Worm (Caenorhabditis elegans) whole organism, L4 larva: Measurements from ENCODE around the gene hda-1.

Source experiments
- D1046.2 ChIP-seq: fragments of 200-800 bp; sonication (Bioruptor generic); IDR thresholded peaks from 2 replicates; pipeline ENCODE4 v1.3.6; 2022; ENCODE audit warnings: missing genetic modification characterization, missing compliant biosample characterization
- F10B5.3 ChIP-seq: sonication (generic microtip); optimal IDR thresholded peaks from 2 replicates; lab custom pipeline; 2016; ENCODE audit warnings: mild to moderate bottlenecking, missing genetic modification characterization, missing compliant biosample characterization
- T26A8.4 ChIP-seq: fragments of 200-800 bp; sonication (Bioruptor generic); IDR thresholded peaks from 2 replicates; pipeline ENCODE4 v1.3.6; 2022; ENCODE audit warnings: missing genetic modification characterization, missing compliant biosample characterization
- Y48G9A.11 ChIP-seq: fragments of 200-800 bp; sonication (Bioruptor generic); IDR thresholded peaks from 2 replicates; pipeline ENCODE4 v1.3.6; 2022; ENCODE audit warnings: missing genetic modification reagents, missing genetic modification characterization, missing compliant biosample characterization
- aha-1 ChIP-seq: fragments of 150-350 bp; peaks from one replicate; lab custom pipeline; 2014; ENCODE audit warnings: missing biosample characterization, missing genetic modification characterization
- ama-1 ChIP-seq: fragments of 150-350 bp; optimal IDR thresholded peaks from 2 replicates; lab custom pipeline; 2014; ENCODE audit warnings: inconsistent platforms, mixed read lengths
- ceh-28 ChIP-seq: fragments of 150-350 bp; optimal IDR thresholded peaks from 2 replicates; lab custom pipeline; 2014; ENCODE audit warnings: missing biosample characterization, missing genetic modification reagents, missing genetic modification characterization
- ceh-32 ChIP-seq: sonication (generic microtip); optimal IDR thresholded peaks from 2 replicates; lab custom pipeline; 2016; ENCODE audit warnings: mild to moderate bottlenecking, missing genetic modification characterization, missing compliant biosample characterization; ENCODE audit not compliant: poor library complexity
- ceh-44 ChIP-seq: fragments of 200-800 bp; sonication (Bioruptor generic); IDR thresholded peaks from 2 replicates; pipeline ENCODE4 v1.3.6; 2022; ENCODE audit warnings: missing genetic modification reagents, missing genetic modification characterization, missing compliant biosample characterization
- ceh-62 ChIP-seq: sonication (generic microtip); optimal IDR thresholded peaks from 2 replicates; lab custom pipeline; 2017; ENCODE audit warnings: missing biosample characterization, missing genetic modification characterization
- ceh-82 ChIP-seq: sonication (generic microtip); optimal IDR thresholded peaks from 2 replicates; lab custom pipeline; 2017; ENCODE audit warnings: missing biosample characterization, missing genetic modification characterization
- cey-2 ChIP-seq: sonication (generic microtip); optimal IDR thresholded peaks from 3 replicates; lab custom pipeline; 2017; ENCODE audit warnings: missing genetic modification characterization, mild to moderate bottlenecking, missing compliant biosample characterization, antibody characterized with exemption, borderline replicate concordance; ENCODE audit not compliant: insufficient read depth
- ctbp-1 ChIP-seq: fragments of 200-800 bp; sonication (Bioruptor generic); IDR thresholded peaks from 2 replicates; pipeline ENCODE4 v1.3.6; 2022; ENCODE audit warnings: missing genetic modification reagents, missing genetic modification characterization, missing compliant biosample characterization
- daf-12 ChIP-seq: fragments of 150-350 bp; optimal IDR thresholded peaks from 2 replicates; lab custom pipeline; 2014; ENCODE audit warnings: missing biosample characterization, missing genetic modification reagents, missing genetic modification characterization
- dmd-9 ChIP-seq: fragments of 200-800 bp; sonication (Bioruptor generic); IDR thresholded peaks from 2 replicates; pipeline ENCODE4 v1.3.6; 2022; ENCODE audit warnings: missing genetic modification reagents, missing genetic modification characterization, missing compliant biosample characterization
- fkh-10 ChIP-seq: fragments of 150-350 bp; optimal IDR thresholded peaks from 2 replicates; lab custom pipeline; 2014; ENCODE audit warnings: missing biosample characterization, missing genetic modification reagents, missing genetic modification characterization
- hlh-11 ChIP-seq: fragments of 200-800 bp; sonication (Bioruptor generic); optimal IDR thresholded peaks from 2 replicates; lab custom pipeline; 2018; ENCODE audit warnings: mild to moderate bottlenecking, missing genetic modification characterization, missing compliant biosample characterization
- lin-29 ChIP-seq: fragments of 200-800 bp; sonication (Bioruptor generic); IDR thresholded peaks from 2 replicates; pipeline ENCODE4 v1.3.6; 2022; ENCODE audit warnings: missing genetic modification reagents, missing genetic modification characterization, missing compliant biosample characterization
- lir-3 ChIP-seq: sonication (generic microtip); optimal IDR thresholded peaks from 2 replicates; lab custom pipeline; 2016; ENCODE audit warnings: mild to moderate bottlenecking, missing genetic modification characterization, missing compliant biosample characterization
- lsy-2 ChIP-seq, 2 experiments: fragments of 150-350 bp in 1 of 2; sonication (generic microtip) in 1 of 2; optimal IDR thresholded peaks; 2 replicates each; lab custom pipeline; 2014 to 2017; ENCODE audit warnings: missing biosample characterization in 2 of 2, missing genetic modification characterization in 2 of 2
- madf-5 ChIP-seq, 2 experiments: fragments of 200-800 bp; sonication (Bioruptor generic); IDR thresholded peaks; 2 replicates each; pipeline ENCODE4 v1.3.6; 2022; ENCODE audit warnings: missing compliant biosample characterization in 2 of 2, missing genetic modification characterization in 2 of 2
- mep-1 ChIP-seq: fragments of 150-350 bp; sonication (generic microtip); optimal IDR thresholded peaks from 3 replicates; lab custom pipeline; 2014; ENCODE audit warnings: missing biosample characterization, missing genetic modification characterization
- mes-2 ChIP-seq: sonication (generic microtip); optimal IDR thresholded peaks from 2 replicates; lab custom pipeline; 2016; ENCODE audit warnings: missing genotype, mild to moderate bottlenecking, missing genetic modification characterization, missing compliant biosample characterization; ENCODE audit not compliant: poor library complexity, severe bottlenecking
- nhr-11 ChIP-seq: fragments of 150-350 bp; optimal IDR thresholded peaks from 2 replicates; lab custom pipeline; 2014; ENCODE audit warnings: missing biosample characterization, missing genetic modification characterization
- nhr-25 ChIP-seq: sonication (generic microtip); optimal IDR thresholded peaks from 2 replicates; lab custom pipeline; 2017; ENCODE audit warnings: missing genetic modification characterization, mild to moderate bottlenecking, missing compliant biosample characterization, antibody characterized with exemption, moderate library complexity, borderline replicate concordance; ENCODE audit not compliant: insufficient read depth
- nhr-28 ChIP-seq: fragments of 150-350 bp; optimal IDR thresholded peaks from 2 replicates; lab custom pipeline; 2014; ENCODE audit warnings: missing biosample characterization, missing genetic modification characterization
- nhr-48 ChIP-seq: sonication (generic microtip); optimal IDR thresholded peaks from 2 replicates; lab custom pipeline; 2016; ENCODE audit warnings: mild to moderate bottlenecking, missing genetic modification characterization, missing compliant biosample characterization
- nhr-6 ChIP-seq: fragments of 150-350 bp; optimal IDR thresholded peaks from 2 replicates; lab custom pipeline; 2014; ENCODE audit warnings: missing biosample characterization, missing genetic modification characterization
- sdz-12 ChIP-seq: fragments of 200-800 bp; sonication (Bioruptor generic); optimal IDR thresholded peaks from 2 replicates; lab custom pipeline; 2018; ENCODE audit warnings: mild to moderate bottlenecking, missing genetic modification characterization, missing compliant biosample characterization
- spr-1 ChIP-seq: sonication (generic microtip); optimal IDR thresholded peaks from 2 replicates; lab custom pipeline; 2016; ENCODE audit warnings: mild to moderate bottlenecking, missing genetic modification characterization, missing compliant biosample characterization
- unc-39 ChIP-seq: sonication (generic microtip); optimal IDR thresholded peaks from 2 replicates; lab custom pipeline; 2017; ENCODE audit warnings: missing biosample characterization, missing genetic modification characterization
- unc-62 ChIP-seq, 3 experiments: fragments of 150-350 bp in 1 of 3; sonication (generic microtip); optimal IDR thresholded peaks in 2 of 3; peaks in 1 of 3; 1 replicate in 1 of 3; 2 replicates in 2 of 3; lab custom pipeline; 2014 to 2017; ENCODE audit warnings: missing biosample characterization in 3 of 3, missing genetic modification characterization in 3 of 3, missing genetic modification reagents in 3 of 3, missing genotype in 1 of 3
- zip-2 ChIP-seq: fragments of 150-350 bp; optimal IDR thresholded peaks from 2 replicates; lab custom pipeline; 2014; ENCODE audit warnings: missing biosample characterization, missing genetic modification characterization

The hda-1 gene

DNA sequence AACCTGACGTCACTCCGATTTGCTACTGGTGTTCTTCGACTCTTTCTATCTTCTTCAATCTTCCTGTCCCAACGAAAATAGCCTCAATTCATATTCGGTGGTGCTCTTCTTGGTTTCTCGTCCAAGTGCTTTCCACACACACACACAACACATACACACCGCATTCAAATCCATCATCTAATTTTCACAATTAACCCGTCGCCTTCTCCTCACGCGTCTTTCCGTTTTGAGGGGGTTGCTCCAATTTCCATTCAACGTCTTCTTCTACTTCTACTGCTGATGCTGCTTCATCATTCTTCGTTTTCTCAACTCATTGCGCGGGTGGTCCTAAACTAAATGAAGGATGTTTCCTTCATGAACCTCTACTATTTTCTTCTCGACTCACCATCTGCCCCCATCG, 34.1 kb upstream of the hda-1 start:
- TF ChIP-seq cey-2 (tag; lab: Kevin White, UChicago): no peak
- no peak for TF ChIP-seq sdz-12 (GFP tag; lab: Kevin White, UChicago)
- no peak for TF ChIP-seq ama-1 (lab: Kevin White, UChicago)
- TF ChIP-seq D1046.2 (GFP tag; lab: Robert Waterston, UW): no peak
- no peak for TF ChIP-seq lsy-2 (tag; optimal IDR thresholded peaks at IDR 0.05; lab: Kevin White, UChicago)
- no peak for TF ChIP-seq ceh-28 (tag; lab: Kevin White, UChicago)
- TF ChIP-seq lir-3 (tag; lab: Kevin White, UChicago): no peak
- no peak for TF ChIP-seq nhr-11 (tag; lab: Kevin White, UChicago)
- TF ChIP-seq ctbp-1 (GFP tag; lab: Robert Waterston, UW): no peak
- no peak for TF ChIP-seq mes-2 (tag; lab: Kevin White, UChicago)
- no peak for TF ChIP-seq ceh-62 (tag; lab: Kevin White, UChicago)

DNA sequence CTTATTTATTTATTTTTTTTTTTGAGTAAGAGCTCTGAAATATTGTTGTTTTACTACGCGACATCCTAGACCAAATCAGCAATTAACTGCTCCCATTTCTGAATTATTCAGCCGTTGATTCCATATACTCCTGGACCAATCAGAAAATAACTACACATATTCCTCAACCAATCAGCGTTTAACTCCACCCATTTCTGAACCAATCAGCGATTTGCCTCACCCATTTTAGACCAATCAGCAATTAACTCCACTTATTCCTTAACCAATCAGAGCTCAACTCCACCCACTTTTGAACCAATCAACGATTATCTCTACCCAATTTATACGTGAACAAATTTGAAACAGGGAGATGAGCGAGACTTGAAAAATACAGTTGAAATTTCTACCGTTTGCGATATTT, 31.5 kb upstream of the hda-1 start:
- TF ChIP-seq ceh-32 (tag; lab: Kevin White, UChicago): no peak
- TF ChIP-seq aha-1: peak; percentile 11
- no peak for TF ChIP-seq nhr-48 (tag; lab: Kevin White, UChicago)
- TF ChIP-seq unc-39 (tag; lab: Kevin White, UChicago): no peak
- no peak for TF ChIP-seq zip-2
- TF ChIP-seq fkh-10 (GFP tag; lab: Kevin White, UChicago): no peak
- TF ChIP-seq nhr-28 (tag; lab: Kevin White, UChicago): no peak
- TF ChIP-seq unc-62 (GFP tag; optimal IDR thresholded peaks at IDR 0.05 in 1 of 2; lab: Kevin White, UChicago): peak in 1 of 2 experiments; percentile 40
- TF ChIP-seq unc-62 (tag; optimal IDR thresholded peaks at IDR 0.05; lab: Kevin White, UChicago): no peak
- no peak for TF ChIP-seq dmd-9 (GFP tag; lab: Robert Waterston, UW)
- TF ChIP-seq lin-29 (GFP tag; lab: Robert Waterston, UW): no peak
- TF ChIP-seq spr-1: no peak
- TF ChIP-seq daf-12 (tag; lab: Kevin White, UChicago): no peak
- no peak for TF ChIP-seq ceh-44 (GFP tag; lab: Robert Waterston, UW)
- no peak for TF ChIP-seq F10B5.3 (tag; lab: Kevin White, UChicago)
- TF ChIP-seq nhr-6: no peak
- TF ChIP-seq madf-5 (GFP tag; IDR thresholded peaks at IDR 0.05; lab: Robert Waterston, UW): no peak

DNA sequence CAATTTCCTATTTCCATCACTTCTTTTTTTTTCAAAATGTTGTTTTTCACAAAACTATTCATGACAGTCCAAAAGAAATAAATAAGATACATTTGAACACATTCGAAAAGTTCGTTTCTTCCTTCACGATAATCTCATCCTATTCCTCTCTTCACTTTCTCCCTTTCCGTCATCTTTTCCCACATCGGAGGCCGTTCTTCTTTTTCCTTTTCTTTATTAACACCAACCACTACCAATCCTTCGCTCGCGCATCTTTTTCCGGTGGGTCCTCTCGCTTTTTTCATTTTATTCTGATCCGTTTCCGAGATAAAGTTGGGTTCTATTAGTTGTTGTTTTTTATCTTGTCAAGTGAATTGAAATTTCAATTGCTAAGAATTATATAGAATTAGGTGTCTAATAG, 29.7 kb upstream of the hda-1 start:
- TF ChIP-seq hlh-11: no peak

DNA sequence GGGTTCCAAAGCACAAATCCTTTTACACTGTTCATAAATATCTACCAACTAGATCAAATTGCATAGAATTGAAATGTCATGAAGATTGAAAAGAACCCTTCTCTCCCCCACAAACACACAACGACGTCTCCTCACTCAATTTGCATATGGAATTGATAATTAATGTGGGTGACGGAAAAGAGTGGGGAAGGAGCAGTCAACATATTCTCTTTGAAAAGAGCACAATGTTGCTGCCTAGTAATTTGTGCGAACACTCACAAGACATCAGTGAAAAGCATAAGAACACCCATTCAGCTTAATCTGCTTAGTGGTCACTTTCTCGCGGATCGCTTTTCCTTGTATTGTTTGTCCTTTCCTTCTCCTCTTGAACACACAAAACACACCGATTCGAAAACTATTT, 28.7 kb upstream of the hda-1 start:
- TF ChIP-seq mep-1 (tag; lab: Kevin White, UChicago) (no peak), unc-62 (GFP tag; optimal IDR thresholded peaks at IDR 0.05 in 1 of 2; lab: Kevin White, UChicago) (peak in 1 of 2 experiments; percentile 58), unc-62 (tag; optimal IDR thresholded peaks at IDR 0.05; lab: Kevin White, UChicago) (no peak), ceh-82 (tag; lab: Kevin White, UChicago) (no peak), T26A8.4 (no peak)

DNA sequence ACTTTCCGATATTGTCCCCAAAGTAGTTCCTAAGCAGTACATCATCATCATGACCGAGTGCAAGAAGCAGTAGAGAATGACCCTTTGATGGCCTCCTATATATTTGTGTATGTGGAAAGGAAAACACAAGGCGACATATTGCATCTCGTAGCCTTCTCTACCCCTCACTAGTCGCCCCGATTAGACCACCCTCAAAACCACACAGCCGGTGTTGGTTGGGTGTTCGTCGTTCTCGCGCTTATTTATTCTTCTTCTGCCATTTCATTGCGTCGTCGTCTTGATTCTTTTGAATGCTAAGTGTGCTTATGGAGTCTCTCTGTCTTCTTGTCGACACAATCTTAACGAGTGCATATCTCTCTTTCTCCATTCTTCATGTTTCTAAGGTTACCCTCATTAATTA, 27.0 kb upstream of the hda-1 start:
- peak; percentile 13 for TF ChIP-seq nhr-28 (tag; lab: Kevin White, UChicago)
- TF ChIP-seq unc-62 (GFP tag; optimal IDR thresholded peaks at IDR 0.05 in 1 of 2; lab: Kevin White, UChicago): peak in 1 of 2 experiments; percentile 16
- TF ChIP-seq unc-62 (tag; optimal IDR thresholded peaks at IDR 0.05; lab: Kevin White, UChicago): no peak
- no peak for TF ChIP-seq lsy-2 (tag; optimal IDR thresholded peaks at IDR 0.05; lab: Kevin White, UChicago)
- peak; percentile 62 for TF ChIP-seq nhr-6
- TF ChIP-seq lir-3 (tag; lab: Kevin White, UChicago): no peak
- TF ChIP-seq Y48G9A.11 (GFP tag; lab: Robert Waterston, UW): no peak
- peak; percentile 4 for TF ChIP-seq nhr-25
